Worm (Caenorhabditis elegans) whole organism, young adult: ENCODE measurements around the gene T13C5.7.

Source experiments
- Y67H2A.10 ChIP-seq: fragments of 200-800 bp; sonication (Bioruptor generic); conservative IDR thresholded peaks from 2 replicates; pipeline ENCODE4 v1.3.6; 2022; ENCODE audit warnings: missing genetic modification reagents, missing genetic modification characterization, missing compliant biosample characterization
- hsf-1 ChIP-seq: fragments of 200-800 bp; sonication (Bioruptor generic); IDR thresholded peaks from 2 replicates; pipeline ENCODE4 v1.3.6; 2022; ENCODE audit warnings: missing genetic modification reagents, missing genetic modification characterization, missing compliant biosample characterization

ce11 chrX:6189955-6190354, 9.6 kb downstream of the T13C5.7 start, which contains the start of gene T13C5.9:
- TF ChIP-seq Y67H2A.10 (GFP tag; lab: Robert Waterston, UW) (no peak), hsf-1 (no peak)
